Worm (Caenorhabditis elegans): Measurements from ENCODE around the gene nasp-2.

- no peak for TF ChIP-seq flt-1 (GFP tag; IDR thresholded peaks at IDR 0.05)
- TF ChIP-seq T22C8.4 (GFP tag; IDR thresholded peaks at IDR 0.05), result no peak
- no peak for TF ChIP-seq med-1 (GFP tag; optimal IDR thresholded peaks at IDR 0.05; ENCODE audit: insufficient read depth)
- TF ChIP-seq tab-1 (GFP tag; IDR thresholded peaks at IDR 0.05), result no peak
These were observed 26.0 kb upstream of the nasp-2 start for ce11 chrV:13338037-13338436.

All from whole organism, midembryonic.